Fruit fly (Drosophila melanogaster): Measurements from ENCODE around the gene CG6026.

The CG6026 gene

dm6 chr3R:19031210-19031609 is 2.1 kb upstream of the CG6026 start, which contains the start of the genes Prp18 and CG6013:
Gene Prp18 (minus strand): TSS chr3R:19031271.
Gene CG6013 (plus strand): TSS chr3R:19031503.
- TF ChIP-seq Sry-δ (GFP tag; optimal IDR thresholded peaks at IDR 0.05): no peak
- TF ChIP-seq pum (GFP tag; optimal IDR thresholded peaks at IDR 0.05): no peak
- TF ChIP-seq dm (GFP tag; optimal IDR thresholded peaks at IDR 0.05): no peak
- TF ChIP-seq Fer3 (tag; optimal IDR thresholded peaks at IDR 0.05): peak; percentile 47
- no peak for TF ChIP-seq CG6854 (GFP tag; optimal IDR thresholded peaks at IDR 0.05)
- TF ChIP-seq CG4328 (GFP tag; optimal IDR thresholded peaks at IDR 0.05): peak; percentile 58
- no peak for TF ChIP-seq exex (tag; optimal IDR thresholded peaks at IDR 0.05)
- TF ChIP-seq hbn (GFP tag; IDR thresholded peaks at IDR 0.05; ENCODE audit: partially characterized antibody): no peak
- peak; percentile 15 for TF ChIP-seq scrt (GFP tag; optimal IDR thresholded peaks at IDR 0.05)
- no peak for TF ChIP-seq NFAT (GFP tag; IDR thresholded peaks at IDR 0.05)
- TF ChIP-seq CHES-1-like (GFP tag; optimal IDR thresholded peaks at IDR 0.05): no peak
- TF ChIP-seq CG11560 (tag; IDR thresholded peaks at IDR 0.05): no peak
- TF ChIP-seq CG14441 (GFP tag; IDR thresholded peaks at IDR 0.05): no peak
- TF ChIP-seq HHEX (GFP tag; optimal IDR thresholded peaks at IDR 0.05): no peak
- TF ChIP-seq seq (GFP tag; IDR thresholded peaks at IDR 0.05): no peak
- no peak for TF ChIP-seq odd (GFP tag; optimal IDR thresholded peaks at IDR 0.05)
- no peak for TF ChIP-seq Bgb (GFP tag; IDR thresholded peaks at IDR 0.05; ENCODE audit: partially characterized antibody)
- TF ChIP-seq sr (GFP tag; IDR thresholded peaks at IDR 0.05): no peak
- TF ChIP-seq al (GFP tag; IDR thresholded peaks at IDR 0.05): no peak
- TF ChIP-seq CG13624 (GFP tag; optimal IDR thresholded peaks at IDR 0.05): no peak
- no peak for TF ChIP-seq CG4730 (GFP tag; IDR thresholded peaks at IDR 0.05)
- no peak for TF ChIP-seq ems (GFP tag; optimal IDR thresholded peaks at IDR 0.05)
- TF ChIP-seq ham (GFP tag; IDR thresholded peaks at IDR 0.05): no peak
- no peak for TF ChIP-seq NK7.1 (GFP tag; optimal IDR thresholded peaks at IDR 0.05)
- TF ChIP-seq CG30431 (GFP tag; optimal IDR thresholded peaks at IDR 0.05): no peak
- TF ChIP-seq CG16863 (GFP tag; optimal IDR thresholded peaks at IDR 0.05): no peak
- TF ChIP-seq Myb (GFP tag; optimal IDR thresholded peaks at IDR 0.05): no peak
- TF ChIP-seq luna (GFP tag; optimal IDR thresholded peaks at IDR 0.05): no peak
- no peak for TF ChIP-seq CG9876 (GFP tag; optimal IDR thresholded peaks at IDR 0.05)
- no peak for TF ChIP-seq pan (optimal IDR thresholded peaks at IDR 0.05)
- TF ChIP-seq pan (GFP tag; optimal IDR thresholded peaks at IDR 0.05 in 1 of 2, IDR thresholded peaks at IDR 0.05 in 1 of 2): peak in 1 of 2 experiments; percentile 56
- no peak for TF ChIP-seq Jarid2 (GFP tag; optimal IDR thresholded peaks at IDR 0.05)
- TF ChIP-seq Atf3 (GFP tag; optimal IDR thresholded peaks at IDR 0.05): no peak
- TF ChIP-seq CG12659 (GFP tag; optimal IDR thresholded peaks at IDR 0.05): peak; percentile 60
- TF ChIP-seq amos (GFP tag; IDR thresholded peaks at IDR 0.05; ENCODE audit: partially characterized antibody): no peak
- TF ChIP-seq CTCF (GFP tag; optimal IDR thresholded peaks at IDR 0.05): no peak
- TF ChIP-seq Dip2 (GFP tag; IDR thresholded peaks at IDR 0.05): no peak
- TF ChIP-seq phol (tag; optimal IDR thresholded peaks at IDR 0.05): peak; percentile 81
- no peak for TF ChIP-seq CG7963 (GFP tag; IDR thresholded peaks at IDR 0.05; ENCODE audit: partially characterized antibody)
- no peak for TF ChIP-seq hkb (optimal IDR thresholded peaks at IDR 0.05)
- no peak for TF ChIP-seq hkb (GFP tag; IDR thresholded peaks at IDR 0.05)
- no peak for TF ChIP-seq da (GFP tag; optimal IDR thresholded peaks at IDR 0.05)
- TF ChIP-seq ac (GFP tag; optimal IDR thresholded peaks at IDR 0.05): no peak
- TF ChIP-seq emc (GFP tag; optimal IDR thresholded peaks at IDR 0.05): no peak
- TF ChIP-seq B-H1 (GFP tag; IDR thresholded peaks at IDR 0.05): no peak
- TF ChIP-seq pzg (GFP tag; optimal IDR thresholded peaks at IDR 0.05): peak; percentile 39
- TF ChIP-seq CG8089 (GFP tag; optimal IDR thresholded peaks at IDR 0.05): no peak
- TF ChIP-seq bbx (GFP tag; IDR thresholded peaks at IDR 0.05; ENCODE audit: partially characterized antibody): no peak
- no peak for TF ChIP-seq CG18476 (GFP tag; optimal IDR thresholded peaks at IDR 0.05)
- no peak for TF ChIP-seq corto (GFP tag; optimal IDR thresholded peaks at IDR 0.05)
- TF ChIP-seq Fer2 (tag; optimal IDR thresholded peaks at IDR 0.05): peak; percentile 52
- no peak for TF ChIP-seq peb (GFP tag; IDR thresholded peaks at IDR 0.05)
- peak; percentile 63 for TF ChIP-seq CG10147 (GFP tag; optimal IDR thresholded peaks at IDR 0.05)
